Fruit fly (Drosophila melanogaster) Kc167 (cell line): ENCODE data around the gene Nplp2.

ENCODE experiments used
- Sin3A ChIP-seq: fragments of >200 bp; optimal IDR thresholded peaks from 2 replicates; lab custom pipeline; 2018; ENCODE audit warnings: missing external identifiers
- h ChIP-seq: fragments of >200 bp; optimal IDR thresholded peaks from 3 replicates; lab custom pipeline; 2018; ENCODE audit warnings: missing external identifiers
- ttk ChIP-seq: sonication (Bioruptor generic); optimal IDR thresholded peaks from 2 replicates; lab custom pipeline; 2017; ENCODE audit warnings: missing external identifiers

- TF ChIP-seq Sin3A (lab: Kevin White, UChicago): no peak
- no peak for TF ChIP-seq ttk (lab: Kevin White, UChicago)
- no peak for TF ChIP-seq h (lab: Kevin White, UChicago)
These were observed 47.1 kb downstream of the Nplp2 start for dm6 chr3L:13403141-13403867.
